Fruit fly (Drosophila melanogaster) whole organism, embryonic: ENCODE measurements around the gene Eig71Ei.

Experiments used
- Asciz ChIP-seq: fragments of 200-800 bp; sonication (Bioruptor generic); optimal IDR thresholded peaks from 2 replicates; lab custom pipeline; 2017; ENCODE audit warnings: missing biosample characterization, mild to moderate bottlenecking, missing genetic modification characterization, missing genetic modification reagents
- Bgb ChIP-seq: fragments of 200-800 bp; sonication (Bioruptor generic); IDR thresholded peaks from 2 replicates; pipeline ENCODE4 v1.3.6; 2022; ENCODE audit warnings: missing biosample characterization, missing genetic modification characterization; ENCODE audit not compliant: partially characterized antibody
- CG10462 ChIP-seq: fragments of 200-800 bp; sonication (Bioruptor generic); optimal IDR thresholded peaks from 2 replicates; lab custom pipeline; 2016; ENCODE audit warnings: missing biosample characterization, missing genetic modification characterization
- CG11398 ChIP-seq: fragments of 200-800 bp; sonication (Bioruptor generic); optimal IDR thresholded peaks from 2 replicates; lab custom pipeline; 2016; ENCODE audit warnings: missing biosample characterization, missing genetic modification characterization
- CG13424 ChIP-seq: fragments of 200-800 bp; sonication (Bioruptor generic); optimal IDR thresholded peaks from 2 replicates; lab custom pipeline; 2019; ENCODE audit warnings: missing biosample characterization, mild to moderate bottlenecking, missing genetic modification characterization, moderate library complexity
- CG1602 ChIP-seq: fragments of 200-800 bp; sonication (Bioruptor generic); optimal IDR thresholded peaks from 3 replicates; lab custom pipeline; 2016; ENCODE audit warnings: missing biosample characterization, missing genetic modification characterization
- CG16813 ChIP-seq: fragments of 200-800 bp; sonication (Bioruptor generic); IDR thresholded peaks from 3 replicates; pipeline ENCODE4 v1.3.6; 2022; ENCODE audit warnings: missing biosample characterization, missing genetic modification characterization; ENCODE audit not compliant: partially characterized antibody
- CG16815 ChIP-seq: fragments of 200-800 bp; sonication (Bioruptor generic); optimal IDR thresholded peaks from 3 replicates; lab custom pipeline; 2017; ENCODE audit warnings: missing biosample characterization, mild to moderate bottlenecking, missing genetic modification characterization
- CG17359 ChIP-seq: fragments of 200-800 bp; sonication (Bioruptor generic); optimal IDR thresholded peaks from 3 replicates; lab custom pipeline; 2018; ENCODE audit warnings: missing biosample characterization, mild to moderate bottlenecking, missing genetic modification characterization, moderate library complexity
- CG18011 ChIP-seq: fragments of 200-800 bp; sonication (Bioruptor generic); optimal IDR thresholded peaks from 2 replicates; lab custom pipeline; 2017; ENCODE audit warnings: missing biosample characterization, missing genetic modification characterization, mild to moderate bottlenecking, moderate library complexity, missing genotype
- CG3065 ChIP-seq: fragments of 200-800 bp; sonication (Bioruptor generic); optimal IDR thresholded peaks from 2 replicates; lab custom pipeline; 2016; ENCODE audit warnings: missing biosample characterization, missing genetic modification characterization
- CG4328 ChIP-seq: fragments of 200-800 bp; sonication (Bioruptor generic); optimal IDR thresholded peaks from 3 replicates; lab custom pipeline; 2017; ENCODE audit warnings: missing biosample characterization, missing genetic modification reagents, missing genetic modification characterization
- CG43689 ChIP-seq: fragments of 200-800 bp; sonication (Bioruptor generic); IDR thresholded peaks from 2 replicates; pipeline ENCODE4 v1.3.6; 2022; ENCODE audit warnings: missing biosample characterization, missing genetic modification characterization
- CG4730 ChIP-seq: fragments of 200-800 bp; sonication (Bioruptor generic); IDR thresholded peaks from 2 replicates; pipeline ENCODE4 v1.3.6; 2022; ENCODE audit warnings: missing biosample characterization, missing genetic modification characterization
- CG6813 ChIP-seq: fragments of 200-800 bp; sonication (Bioruptor generic); optimal IDR thresholded peaks from 2 replicates; lab custom pipeline; 2017; ENCODE audit warnings: missing biosample characterization, missing genetic modification characterization, mild to moderate bottlenecking, moderate library complexity, missing genetic modification reagents
- CG7372 ChIP-seq: fragments of 200-800 bp; sonication (Bioruptor generic); IDR thresholded peaks from 2 replicates; pipeline ENCODE4 v1.3.6; 2022; ENCODE audit warnings: missing biosample characterization, missing genetic modification characterization
- CG7786 ChIP-seq: fragments of 200-800 bp; sonication (Bioruptor generic); optimal IDR thresholded peaks from 2 replicates; lab custom pipeline; 2016; ENCODE audit warnings: missing biosample characterization, missing genetic modification characterization
- CkIIα-i1 ChIP-seq: fragments of 200-800 bp; sonication (Bioruptor generic); IDR thresholded peaks from 2 replicates; pipeline ENCODE4 v1.3.6; 2022; ENCODE audit warnings: missing biosample characterization, missing genetic modification characterization
- Dfd ChIP-seq, 2 experiments: fragments of >200 bp; optimal IDR thresholded peaks; 2 replicates each; lab custom pipeline; 2017; ENCODE audit warnings: missing biosample characterization in 2 of 2, missing genetic modification characterization in 2 of 2
- Dp ChIP-seq: fragments of 200-800 bp; sonication (Bioruptor generic); optimal IDR thresholded peaks from 2 replicates; lab custom pipeline; 2018; ENCODE audit warnings: missing biosample characterization, mild to moderate bottlenecking, missing genetic modification characterization, moderate library complexity
- Ets65A ChIP-seq: fragments of 200-800 bp; sonication (Bioruptor generic); peaks from one replicate; lab custom pipeline; 2016; ENCODE audit warnings: missing biosample characterization, missing genetic modification characterization
- Hand ChIP-seq: fragments of 200-800 bp; sonication (Bioruptor generic); optimal IDR thresholded peaks from 2 replicates; lab custom pipeline; 2017; ENCODE audit warnings: mild to moderate bottlenecking, missing biosample characterization, missing genetic modification reagents, missing genetic modification characterization
- Lhr ChIP-seq: fragments of 200-800 bp; sonication (Bioruptor generic); optimal IDR thresholded peaks from 3 replicates; lab custom pipeline; 2017; ENCODE audit warnings: mild to moderate bottlenecking, missing biosample characterization, missing genetic modification reagents, missing genetic modification characterization
- Nf-YA ChIP-seq: fragments of 200-800 bp; sonication (Bioruptor generic); IDR thresholded peaks from 2 replicates; pipeline ENCODE4 v1.3.6; 2022; ENCODE audit warnings: missing biosample characterization, missing genetic modification characterization
- NfI ChIP-seq: fragments of 200-800 bp; sonication (Bioruptor generic); optimal IDR thresholded peaks from 3 replicates; lab custom pipeline; 2018; ENCODE audit warnings: missing biosample characterization, mild to moderate bottlenecking, missing genetic modification characterization, moderate library complexity
- Rx ChIP-seq: fragments of 200-800 bp; sonication (Bioruptor generic); IDR thresholded peaks from 2 replicates; pipeline ENCODE4 v1.3.6; 2022; ENCODE audit warnings: missing biosample characterization, missing genetic modification characterization
- Sin3A ChIP-seq: fragments of >200 bp; optimal IDR thresholded peaks from 2 replicates; lab custom pipeline; 2018
- Sry-β ChIP-seq: fragments of 200-800 bp; sonication (Bioruptor generic); optimal IDR thresholded peaks from 2 replicates; lab custom pipeline; 2018; ENCODE audit warnings: missing biosample characterization, mild to moderate bottlenecking, missing genetic modification characterization, moderate library complexity
- bab2 ChIP-seq: fragments of 200-800 bp; sonication (Bioruptor generic); optimal IDR thresholded peaks from 2 replicates; lab custom pipeline; 2016; ENCODE audit warnings: missing biosample characterization, missing genetic modification characterization
- cato ChIP-seq: fragments of 200-800 bp; sonication (Bioruptor generic); optimal IDR thresholded peaks from 2 replicates; lab custom pipeline; 2016; ENCODE audit warnings: missing biosample characterization, missing genetic modification characterization, borderline replicate concordance
- chn ChIP-seq: fragments of 200-800 bp; sonication (Bioruptor generic); optimal IDR thresholded peaks from 2 replicates; lab custom pipeline; 2016; ENCODE audit warnings: missing biosample characterization, missing genetic modification characterization
- croc ChIP-seq: fragments of 200-800 bp; sonication (Bioruptor generic); conservative IDR thresholded peaks from 3 replicates; pipeline ENCODE4 v1.3.6; 2022; ENCODE audit warnings: missing biosample characterization, missing genetic modification characterization
- danr ChIP-seq: fragments of 200-800 bp; sonication (Bioruptor generic); IDR thresholded peaks from 2 replicates; pipeline ENCODE4 v1.3.6; 2022; ENCODE audit warnings: missing biosample characterization, missing genetic modification characterization
- dpn ChIP-seq, 2 experiments: fragments of 200-800 bp; sonication (Bioruptor generic); optimal IDR thresholded peaks; 3 replicates each; lab custom pipeline; 2016; ENCODE audit warnings: missing biosample characterization in 2 of 2, missing genetic modification characterization in 2 of 2
- gcm2 ChIP-seq: fragments of 200-800 bp; sonication (Bioruptor generic); optimal IDR thresholded peaks from 2 replicates; lab custom pipeline; 2016; ENCODE audit warnings: missing biosample characterization, missing genetic modification characterization
- gro ChIP-seq: fragments of 200-800 bp; sonication (Bioruptor generic); optimal IDR thresholded peaks from 2 replicates; lab custom pipeline; 2016; ENCODE audit warnings: missing biosample characterization, missing genetic modification characterization
- gt ChIP-seq: fragments of 200-800 bp; sonication (Bioruptor generic); IDR thresholded peaks from 2 replicates; pipeline ENCODE4 v1.3.6; 2022; ENCODE audit warnings: missing biosample characterization, missing genetic modification characterization
- hb ChIP-seq: fragments of 200-800 bp; sonication (Bioruptor generic); IDR thresholded peaks from 3 replicates; pipeline ENCODE4 v1.3.6; 2022; ENCODE audit warnings: missing biosample characterization, missing genetic modification characterization; ENCODE audit not compliant: partially characterized antibody
- kay ChIP-seq: fragments of 200-800 bp; sonication (Bioruptor generic); optimal IDR thresholded peaks from 2 replicates; lab custom pipeline; 2016; ENCODE audit warnings: missing biosample characterization, missing genetic modification characterization
- knrl ChIP-seq: fragments of 200-800 bp; sonication (Bioruptor generic); IDR thresholded peaks from 3 replicates; pipeline ENCODE4 v1.3.6; 2022; ENCODE audit warnings: missing biosample characterization, missing genetic modification characterization; ENCODE audit not compliant: partially characterized antibody
- lbe ChIP-seq: fragments of 200-800 bp; sonication (Bioruptor generic); optimal IDR thresholded peaks from 2 replicates; lab custom pipeline; 2016; ENCODE audit warnings: missing biosample characterization, mild to moderate bottlenecking, missing genetic modification characterization
- lov ChIP-seq, 2 experiments: fragments of 200-800 bp in 1 of 2; fragments of >200 bp in 1 of 2; sonication (Bioruptor generic) in 1 of 2; IDR thresholded peaks in 1 of 2; optimal IDR thresholded peaks in 1 of 2; 2 replicates in 1 of 2; 3 replicates in 1 of 2; pipeline versions ENCODE4 v1.3.6 to Lab custom; 2017 to 2022; ENCODE audit warnings: missing biosample characterization in 1 of 2, missing genetic modification characterization in 1 of 2
- nau ChIP-seq: fragments of 200-800 bp; sonication (Bioruptor generic); optimal IDR thresholded peaks from 3 replicates; lab custom pipeline; 2017; ENCODE audit warnings: missing biosample characterization, mild to moderate bottlenecking, missing genetic modification characterization, missing genetic modification reagents
- pros ChIP-seq: fragments of 200-800 bp; sonication (Bioruptor generic); optimal IDR thresholded peaks from 3 replicates; lab custom pipeline; 2019; ENCODE audit warnings: missing biosample characterization, mild to moderate bottlenecking, missing genetic modification characterization, moderate library complexity
- sisA ChIP-seq: fragments of 200-800 bp; sonication (Bioruptor generic); IDR thresholded peaks from 2 replicates; pipeline ENCODE4 v1.3.6; 2022; ENCODE audit warnings: missing biosample characterization, missing genetic modification characterization
- so ChIP-seq: fragments of 200-800 bp; sonication (Bioruptor generic); IDR thresholded peaks from 3 replicates; pipeline ENCODE4 v1.3.6; 2022; ENCODE audit warnings: missing biosample characterization, missing genetic modification characterization
- tna ChIP-seq: fragments of 200-800 bp; sonication (Bioruptor generic); IDR thresholded peaks from 2 replicates; pipeline ENCODE4 v1.3.6; 2022; ENCODE audit warnings: missing biosample characterization, missing genetic modification characterization; ENCODE audit not compliant: partially characterized antibody
- toy ChIP-seq: fragments of 200-800 bp; sonication (Bioruptor generic); IDR thresholded peaks from 2 replicates; pipeline ENCODE4 v1.3.6; 2022; ENCODE audit warnings: missing biosample characterization, missing genetic modification characterization

Gene Eig71Ei

dm6 chr3L:15619626-15620247, 39.8 kb upstream of the Eig71Ei start, which contains the start of gene Phs (continued):
- TF ChIP-seq Rx (GFP tag; lab: Robert Waterston, UW) (peak; percentile 84), Dfd (GFP tag; optimal IDR thresholded peaks at IDR 0.05; lab: Kevin White, UChicago) (no peak), nau (peak; percentile 71), Hand (GFP tag; lab: Kevin White, UChicago) (no peak), CG3065 (peak; percentile 51), CG10462 (GFP tag; lab: Kevin White, UChicago) (peak; percentile 19), CkIIα-i1 (GFP tag; lab: Robert Waterston, UW) (no peak), croc (GFP tag; lab: Robert Waterston, UW) (peak; percentile 54), Ets65A (peak; percentile 99), bab2 (GFP tag; lab: Kevin White, UChicago) (peak; percentile 83), Lhr (GFP tag; lab: Kevin White, UChicago) (peak; percentile 64), danr (GFP tag; lab: Robert Waterston, UW) (no peak), CG4328 (GFP tag; lab: Kevin White, UChicago) (peak; percentile 51), Nf-YA (GFP tag; lab: Robert Waterston, UW) (0 out of 2 replicates have a peak, but pooled peaks have one; percentile 6), CG13424 (tag; lab: Kevin White, UChicago) (peak; percentile 24), Bgb (GFP tag; lab: Robert Waterston, UW) (peak; percentile 65), knrl (GFP tag; lab: Robert Waterston, UW) (peak; percentile 37; the same call in 1 of the 3 replicates), tna (GFP tag; lab: Robert Waterston, UW) (no peak), NfI (GFP tag; lab: Kevin White, UChicago) (peak; percentile 88), sisA (GFP tag; lab: Robert Waterston, UW) (peak; percentile 73), CG4730 (GFP tag; lab: Robert Waterston, UW) (peak; percentile 54; the same call in 1 of the 2 replicates), CG7372 (peak; percentile 82), CG7786 (peak; percentile 93), pros (no peak), dpn (GFP tag; optimal IDR thresholded peaks at IDR 0.05; lab: Kevin White, UChicago) (peak; percentile 87 to 91), CG17359 (tag; lab: Kevin White, UChicago) (peak; percentile 61), Sin3A (lab: Kevin White, UChicago) (peak; percentile 54), hb (no peak), Asciz (GFP tag; lab: Kevin White, UChicago) (peak; percentile 47), so (peak; percentile 68; the same call in 2 of the 3 replicates), CG1602 (GFP tag; lab: Kevin White, UChicago) (peak; percentile 60), Sry-β (GFP tag; lab: Kevin White, UChicago) (no peak), cato (GFP tag; lab: Kevin White, UChicago) (peak; percentile 59), CG16813 (GFP tag; lab: Robert Waterston, UW) (peak; percentile 55; the same call in 2 of the 3 replicates), CG18011 (GFP tag; lab: Kevin White, UChicago) (peak; percentile 56), CG43689 (GFP tag; lab: Robert Waterston, UW) (no peak), CG16815 (GFP tag; lab: Kevin White, UChicago) (peak; percentile 83), kay (peak; percentile 61), gcm2 (GFP tag; lab: Kevin White, UChicago) (peak; percentile 43), CG11398 (GFP tag; lab: Kevin White, UChicago) (peak; percentile 70), CG6813 (peak; percentile 72), chn (peak; percentile 85), lbe (peak; percentile 84), toy (GFP tag; lab: Robert Waterston, UW) (no peak; the same call in 1 of the 2 replicates), gro (peak; percentile 88), gt (GFP tag; lab: Robert Waterston, UW) (peak; percentile 12; the same call in 1 of the 2 replicates), lov (optimal IDR thresholded peaks at IDR 0.05; lab: Kevin White, UChicago) (no peak), lov (GFP tag; IDR thresholded peaks at IDR 0.05; lab: Robert Waterston, UW) (peak; percentile 78; the same call in 1 of the 3 replicates), Dp (GFP tag; lab: Kevin White, UChicago) (peak; percentile 98)
